Fruit fly (Drosophila melanogaster) whole organism, embryonic: Measurements from ENCODE around the gene CG13898.

Source experiments
- Ada2b ChIP-seq: fragments of 200-800 bp; sonication (Bioruptor generic); IDR thresholded peaks from 2 replicates; pipeline ENCODE4 v1.3.6; 2022; ENCODE audit warnings: missing biosample characterization, missing genetic modification characterization
- C15 ChIP-seq: fragments of 200-800 bp; sonication (Bioruptor generic); IDR thresholded peaks from 3 replicates; pipeline ENCODE4 v1.3.6; 2022; ENCODE audit warnings: missing biosample characterization, missing genetic modification characterization
- CG11247 ChIP-seq: fragments of 200-800 bp; sonication (Bioruptor generic); IDR thresholded peaks from 2 replicates; pipeline ENCODE4 v1.3.6; 2022; ENCODE audit warnings: missing biosample characterization, missing genetic modification characterization
- CG11398 ChIP-seq: fragments of 200-800 bp; sonication (Bioruptor generic); optimal IDR thresholded peaks from 2 replicates; lab custom pipeline; 2016; ENCODE audit warnings: missing biosample characterization, missing genetic modification characterization
- CG11504 ChIP-seq: fragments of 200-800 bp; sonication (Bioruptor generic); optimal IDR thresholded peaks from 3 replicates; lab custom pipeline; 2019; ENCODE audit warnings: missing biosample characterization, mild to moderate bottlenecking, missing genetic modification characterization, moderate library complexity
- CG11560 ChIP-seq: fragments of 200-800 bp; sonication (Bioruptor generic); IDR thresholded peaks from 3 replicates; pipeline ENCODE4 v1.3.6; 2022; ENCODE audit warnings: missing biosample characterization, missing genetic modification characterization
- CG12155 ChIP-seq: fragments of 200-800 bp; sonication (Bioruptor generic); optimal IDR thresholded peaks from 3 replicates; lab custom pipeline; 2016; ENCODE audit warnings: missing biosample characterization, missing genetic modification characterization
- CG12391 ChIP-seq: fragments of 200-800 bp; sonication (Bioruptor generic); optimal IDR thresholded peaks from 3 replicates; lab custom pipeline; 2018; ENCODE audit warnings: missing biosample characterization, mild to moderate bottlenecking, missing genetic modification characterization, moderate library complexity
- CG13775 ChIP-seq: fragments of 200-800 bp; sonication (Bioruptor generic); optimal IDR thresholded peaks from 3 replicates; lab custom pipeline; 2017; ENCODE audit warnings: missing biosample characterization, mild to moderate bottlenecking, missing genetic modification characterization
- CG15011 ChIP-seq: fragments of 200-800 bp; sonication (Bioruptor generic); optimal IDR thresholded peaks from 3 replicates; lab custom pipeline; 2018; ENCODE audit warnings: missing biosample characterization, mild to moderate bottlenecking, missing genetic modification characterization
- CG1602 ChIP-seq: fragments of 200-800 bp; sonication (Bioruptor generic); optimal IDR thresholded peaks from 3 replicates; lab custom pipeline; 2016; ENCODE audit warnings: missing biosample characterization, missing genetic modification characterization
- CG17328 ChIP-seq: fragments of 200-800 bp; sonication (Bioruptor generic); IDR thresholded peaks from 2 replicates; pipeline ENCODE4 v1.3.6; 2022; ENCODE audit warnings: missing biosample characterization, missing genetic modification characterization
- CG17568 ChIP-seq: fragments of 200-800 bp; sonication (Bioruptor generic); optimal IDR thresholded peaks from 2 replicates; lab custom pipeline; 2018; ENCODE audit warnings: missing biosample characterization, mild to moderate bottlenecking, missing genetic modification characterization, moderate library complexity
- CG17912 ChIP-seq: fragments of 200-800 bp; sonication (Bioruptor generic); optimal IDR thresholded peaks from 2 replicates; lab custom pipeline; 2018; ENCODE audit warnings: missing biosample characterization, mild to moderate bottlenecking, missing genetic modification characterization
- CG31441 ChIP-seq: fragments of 200-800 bp; sonication (Bioruptor generic); IDR thresholded peaks from 2 replicates; pipeline ENCODE4 v1.3.6; 2022; ENCODE audit warnings: missing biosample characterization, missing genetic modification characterization
- CG32532 ChIP-seq: fragments of 200-800 bp; sonication (Bioruptor generic); IDR thresholded peaks from 2 replicates; pipeline ENCODE4 v1.3.6; 2022; ENCODE audit warnings: missing biosample characterization, missing genetic modification characterization
- CG33557 ChIP-seq: fragments of 200-800 bp; sonication (Bioruptor generic); optimal IDR thresholded peaks from 2 replicates; lab custom pipeline; 2019; ENCODE audit warnings: missing biosample characterization, mild to moderate bottlenecking, missing genetic modification characterization, moderate library complexity
- CG3838 ChIP-seq: fragments of 200-800 bp; sonication (Bioruptor generic); optimal IDR thresholded peaks from 3 replicates; lab custom pipeline; 2016; ENCODE audit warnings: missing biosample characterization, missing genetic modification characterization
- CG4424 ChIP-seq: fragments of 200-800 bp; sonication (Bioruptor generic); optimal IDR thresholded peaks from 3 replicates; lab custom pipeline; 2016; ENCODE audit warnings: missing biosample characterization, missing genetic modification characterization
- CG5953 ChIP-seq: fragments of 200-800 bp; sonication (Bioruptor generic); IDR thresholded peaks from 2 replicates; pipeline ENCODE4 v1.3.6; 2022; ENCODE audit warnings: missing biosample characterization, missing genetic modification characterization
- CG6175 ChIP-seq: fragments of 200-800 bp; sonication (Bioruptor generic); IDR thresholded peaks from 3 replicates; pipeline ENCODE4 v1.3.6; 2022; ENCODE audit warnings: missing biosample characterization, missing genetic modification characterization
- CG6654 ChIP-seq: fragments of 200-800 bp; sonication (Bioruptor generic); optimal IDR thresholded peaks from 2 replicates; lab custom pipeline; 2017; ENCODE audit warnings: missing biosample characterization, mild to moderate bottlenecking, missing genetic modification characterization
- CG6689 ChIP-seq: fragments of 200-800 bp; sonication (Bioruptor generic); IDR thresholded peaks from 2 replicates; pipeline ENCODE4 v1.3.6; 2022; ENCODE audit warnings: missing biosample characterization, missing genetic modification characterization
- CG7357 ChIP-seq: fragments of 200-800 bp; sonication (Bioruptor generic); IDR thresholded peaks from 3 replicates; pipeline ENCODE4 v1.3.6; 2022; ENCODE audit warnings: missing biosample characterization, missing genetic modification characterization
- CG7928 ChIP-seq: fragments of 200-800 bp; sonication (Bioruptor generic); optimal IDR thresholded peaks from 2 replicates; lab custom pipeline; 2017; ENCODE audit warnings: missing biosample characterization, mild to moderate bottlenecking, missing genetic modification characterization
- CG8478 ChIP-seq: fragments of >200 bp; optimal IDR thresholded peaks from 2 replicates; lab custom pipeline; 2018
- CG8944 ChIP-seq: fragments of 200-800 bp; sonication (Bioruptor generic); optimal IDR thresholded peaks from 3 replicates; lab custom pipeline; 2016; ENCODE audit warnings: missing biosample characterization, missing genetic modification characterization
- Dip3 ChIP-seq: fragments of 200-800 bp; sonication (Bioruptor generic); optimal IDR thresholded peaks from 3 replicates; lab custom pipeline; 2016; ENCODE audit warnings: missing biosample characterization, missing genetic modification characterization
- Eip74EF ChIP-seq, 2 experiments: fragments of 200-800 bp in 1 of 2; fragments of >200 bp in 1 of 2; sonication (Bioruptor generic) in 1 of 2; optimal IDR thresholded peaks; 2 replicates each; lab custom pipeline; 2017 to 2019; ENCODE audit warnings: missing biosample characterization in 2 of 2, missing genetic modification characterization in 2 of 2, mild to moderate bottlenecking in 1 of 2, moderate library complexity in 1 of 2
- Oli ChIP-seq: fragments of 200-800 bp; sonication (Bioruptor generic); optimal IDR thresholded peaks from 2 replicates; lab custom pipeline; 2018; ENCODE audit warnings: missing biosample characterization, mild to moderate bottlenecking, missing genetic modification characterization, moderate library complexity
- Sin3A ChIP-seq: fragments of >200 bp; optimal IDR thresholded peaks from 2 replicates; lab custom pipeline; 2018
- Sox102F ChIP-seq: fragments of 200-800 bp; sonication (Bioruptor generic); optimal IDR thresholded peaks from 2 replicates; lab custom pipeline; 2018; ENCODE audit warnings: missing biosample characterization, mild to moderate bottlenecking, missing genetic modification characterization, moderate library complexity
- Usf ChIP-seq: fragments of 200-800 bp; sonication (Bioruptor generic); optimal IDR thresholded peaks from 2 replicates; lab custom pipeline; 2017; ENCODE audit warnings: missing genotype, missing biosample characterization, missing genetic modification characterization
- ase ChIP-seq: fragments of 200-800 bp; sonication (Bioruptor generic); IDR thresholded peaks from 3 replicates; pipeline ENCODE4 v1.3.6; 2022; ENCODE audit warnings: missing biosample characterization, missing genetic modification characterization
- bbx ChIP-seq: fragments of 200-800 bp; sonication (Bioruptor generic); IDR thresholded peaks from 2 replicates; pipeline ENCODE4 v1.3.6; 2022; ENCODE audit warnings: missing biosample characterization, missing genetic modification characterization; ENCODE audit not compliant: partially characterized antibody
- caup ChIP-seq: fragments of 200-800 bp; sonication (Bioruptor generic); optimal IDR thresholded peaks from 3 replicates; lab custom pipeline; 2017; ENCODE audit warnings: missing biosample characterization, mild to moderate bottlenecking, missing genetic modification characterization, moderate library complexity; ENCODE audit not compliant: severe bottlenecking
- danr ChIP-seq: fragments of 200-800 bp; sonication (Bioruptor generic); IDR thresholded peaks from 2 replicates; pipeline ENCODE4 v1.3.6; 2022; ENCODE audit warnings: missing biosample characterization, missing genetic modification characterization
- fd64A ChIP-seq: fragments of 200-800 bp; sonication (Bioruptor generic); optimal IDR thresholded peaks from 3 replicates; lab custom pipeline; 2018; ENCODE audit warnings: missing biosample characterization, mild to moderate bottlenecking, missing genetic modification characterization
- gem ChIP-seq: fragments of 200-800 bp; sonication (Bioruptor generic); optimal IDR thresholded peaks from 2 replicates; lab custom pipeline; 2019; ENCODE audit warnings: missing biosample characterization, mild to moderate bottlenecking, missing genetic modification characterization, moderate library complexity
- grau ChIP-seq: fragments of 200-800 bp; optimal IDR thresholded peaks from 3 replicates; lab custom pipeline; 2019; ENCODE audit warnings: missing biosample characterization, mild to moderate bottlenecking, missing genetic modification characterization, moderate library complexity
- gt ChIP-seq: fragments of 200-800 bp; sonication (Bioruptor generic); IDR thresholded peaks from 2 replicates; pipeline ENCODE4 v1.3.6; 2022; ENCODE audit warnings: missing biosample characterization, missing genetic modification characterization
- ind ChIP-seq: fragments of 200-800 bp; sonication (Bioruptor generic); optimal IDR thresholded peaks from 3 replicates; lab custom pipeline; 2016; ENCODE audit warnings: missing biosample characterization, missing genetic modification characterization
- insv ChIP-seq, 2 experiments: fragments of 200-800 bp; sonication (Bioruptor generic); optimal IDR thresholded peaks; 3 replicates each; lab custom pipeline; 2016 to 2018; ENCODE audit warnings: missing biosample characterization in 2 of 2, missing genetic modification characterization in 2 of 2
- lab ChIP-seq: fragments of 200-800 bp; sonication (Bioruptor generic); optimal IDR thresholded peaks from 3 replicates; lab custom pipeline; 2017; ENCODE audit warnings: missing biosample characterization, missing genetic modification characterization, mild to moderate bottlenecking, moderate library complexity, missing genetic modification reagents
- lov ChIP-seq, 2 experiments: fragments of 200-800 bp in 1 of 2; fragments of >200 bp in 1 of 2; sonication (Bioruptor generic) in 1 of 2; IDR thresholded peaks in 1 of 2; optimal IDR thresholded peaks in 1 of 2; 2 replicates in 1 of 2; 3 replicates in 1 of 2; pipeline versions ENCODE4 v1.3.6 to Lab custom; 2017 to 2022; ENCODE audit warnings: missing biosample characterization in 1 of 2, missing genetic modification characterization in 1 of 2
- slp2 ChIP-seq: fragments of 200-800 bp; sonication (Bioruptor generic); optimal IDR thresholded peaks from 2 replicates; lab custom pipeline; 2016; ENCODE audit warnings: missing biosample characterization, missing genetic modification characterization
- ssp ChIP-seq: fragments of 200-800 bp; sonication (Bioruptor generic); IDR thresholded peaks from 2 replicates; pipeline ENCODE4 v1.3.6; 2022; ENCODE audit warnings: missing biosample characterization, missing genetic modification characterization
- tll ChIP-seq, 2 experiments: fragments of 200-800 bp in 1 of 2; fragments of >200 bp in 1 of 2; sonication (Bioruptor generic) in 1 of 2; optimal IDR thresholded peaks; 2 replicates each; lab custom pipeline; 2017 to 2019; ENCODE audit warnings: missing biosample characterization in 2 of 2, missing genetic modification characterization in 2 of 2, mild to moderate bottlenecking in 1 of 2, moderate library complexity in 1 of 2
- vnd ChIP-seq: fragments of 200-800 bp; sonication (Bioruptor generic); IDR thresholded peaks from 3 replicates; pipeline ENCODE4 v1.3.6; 2022; ENCODE audit warnings: missing biosample characterization, missing genetic modification characterization; ENCODE audit not compliant: partially characterized antibody
- z ChIP-seq: fragments of 200-800 bp; sonication (Bioruptor generic); IDR thresholded peaks from 3 replicates; pipeline ENCODE4 v1.3.6; 2022; ENCODE audit warnings: missing biosample characterization, missing genetic modification characterization
- zfh1 ChIP-seq: fragments of 200-800 bp; sonication (Bioruptor generic); IDR thresholded peaks from 3 replicates; pipeline ENCODE4 v1.3.6; 2022; ENCODE audit warnings: missing biosample characterization, missing genetic modification characterization

CG13898 gene

dm6 chr3L:785726-786351, 18.0 kb downstream of the CG13898 start (continued):
- no peak for TF ChIP-seq fd64A (GFP tag; lab: Kevin White, UChicago)
- peak; percentile 8 for TF ChIP-seq ind (GFP tag; lab: Kevin White, UChicago)
- TF ChIP-seq gem (tag; lab: Kevin White, UChicago) = peak; percentile 54
- TF ChIP-seq vnd (GFP tag; lab: Robert Waterston, UW) = no peak
- TF ChIP-seq CG17328 (GFP tag; lab: Robert Waterston, UW) = no peak
- TF ChIP-seq CG13775 (GFP tag; lab: Kevin White, UChicago) = no peak
- no peak for TF ChIP-seq Eip74EF (GFP tag; optimal IDR thresholded peaks at IDR 0.05; lab: Kevin White, UChicago)
- TF ChIP-seq danr (GFP tag; lab: Robert Waterston, UW) = no peak
- TF ChIP-seq Ada2b (GFP tag; lab: Robert Waterston, UW) = no peak
- no peak for TF ChIP-seq Dip3
- no peak for TF ChIP-seq CG12391
- TF ChIP-seq CG15011 (GFP tag; lab: Kevin White, UChicago) = no peak
- TF ChIP-seq tll (GFP tag; optimal IDR thresholded peaks at IDR 0.05; lab: Kevin White, UChicago) = no peak
- no peak for TF ChIP-seq CG1602 (GFP tag; lab: Kevin White, UChicago)
- no peak for TF ChIP-seq CG8944 (GFP tag; lab: Kevin White, UChicago)
- TF ChIP-seq CG7928 (GFP tag; lab: Kevin White, UChicago) = no peak
- no peak for TF ChIP-seq CG7357 (GFP tag; lab: Robert Waterston, UW)
- TF ChIP-seq ase = no peak
- TF ChIP-seq C15 (GFP tag; lab: Robert Waterston, UW) = no peak
- peak; percentile 29 for TF ChIP-seq CG11504 (tag; lab: Kevin White, UChicago)
- no peak for TF ChIP-seq CG33557 (GFP tag; lab: Kevin White, UChicago)
- no peak for TF ChIP-seq Usf (GFP tag; lab: Kevin White, UChicago)
- no peak for TF ChIP-seq ssp (GFP tag; lab: Robert Waterston, UW)
- no peak for TF ChIP-seq insv (GFP tag; optimal IDR thresholded peaks at IDR 0.05; lab: Kevin White, UChicago)
- TF ChIP-seq z (GFP tag; lab: Robert Waterston, UW) = no peak
- no peak for TF ChIP-seq CG11247 (GFP tag; lab: Robert Waterston, UW)
- TF ChIP-seq gt (GFP tag; lab: Robert Waterston, UW) = no peak
- TF ChIP-seq lov (optimal IDR thresholded peaks at IDR 0.05; lab: Kevin White, UChicago) = no peak
- 0 out of 3 replicates have a peak, but pooled peaks have one; percentile 50 for TF ChIP-seq lov (GFP tag; IDR thresholded peaks at IDR 0.05; lab: Robert Waterston, UW)
- TF ChIP-seq lab (GFP tag; lab: Kevin White, UChicago) = no peak
- TF ChIP-seq caup = no peak
- TF ChIP-seq Sin3A (lab: Kevin White, UChicago) = no peak
- TF ChIP-seq CG3838 (GFP tag; lab: Kevin White, UChicago) = no peak
- TF ChIP-seq CG11560 (tag; lab: Robert Waterston, UW) = no peak
- no peak for TF ChIP-seq CG12155
- no peak for TF ChIP-seq CG11398 (GFP tag; lab: Kevin White, UChicago)
- TF ChIP-seq CG6654 (GFP tag; lab: Kevin White, UChicago) = no peak
- TF ChIP-seq bbx (GFP tag; lab: Robert Waterston, UW) = no peak
- no peak for TF ChIP-seq CG6689 (GFP tag; lab: Robert Waterston, UW)
- TF ChIP-seq grau (tag; lab: Kevin White, UChicago) = no peak
- peak; percentile 45 for TF ChIP-seq Sox102F (GFP tag; lab: Kevin White, UChicago)
- TF ChIP-seq CG32532 (GFP tag; lab: Robert Waterston, UW) = no peak
- no peak for TF ChIP-seq CG5953 (GFP tag; lab: Robert Waterston, UW)
- TF ChIP-seq Oli (tag; lab: Kevin White, UChicago) = peak; percentile 37
- no peak for TF ChIP-seq CG4424
- TF ChIP-seq CG6175 (GFP tag; lab: Robert Waterston, UW) = no peak
- no peak for TF ChIP-seq slp2 (GFP tag; lab: Kevin White, UChicago)
- 0 out of 2 replicates have a peak, but pooled peaks have one; percentile 23 for TF ChIP-seq CG31441 (GFP tag; lab: Robert Waterston, UW)
- TF ChIP-seq CG17912 = no peak
- no peak for TF ChIP-seq zfh1 (GFP tag; lab: Robert Waterston, UW)
- TF ChIP-seq CG8478 = no peak
- no peak for TF ChIP-seq CG17568
